Fruit fly (Drosophila melanogaster) whole organism, embryonic: ENCODE results near the gene Blos4.

Experiments
- Antp ChIP-seq: fragments of 200-800 bp; sonication (Bioruptor generic); optimal IDR thresholded peaks from 3 replicates; lab custom pipeline; 2016; ENCODE audit warnings: missing biosample characterization, missing genetic modification characterization
- CG10321 ChIP-seq: fragments of 200-800 bp; sonication (Bioruptor generic); IDR thresholded peaks from 2 replicates; pipeline ENCODE4 v1.3.6; 2022; ENCODE audit warnings: missing biosample characterization, missing genetic modification characterization
- CG11398 ChIP-seq: fragments of 200-800 bp; sonication (Bioruptor generic); optimal IDR thresholded peaks from 2 replicates; lab custom pipeline; 2016; ENCODE audit warnings: missing biosample characterization, missing genetic modification characterization
- CG12236 ChIP-seq: fragments of 200-800 bp; sonication (Bioruptor generic); optimal IDR thresholded peaks from 2 replicates; lab custom pipeline; 2016; ENCODE audit warnings: missing biosample characterization, missing genetic modification characterization
- CG14050 ChIP-seq: fragments of 200-800 bp; sonication (Bioruptor generic); IDR thresholded peaks from 3 replicates; pipeline ENCODE4 v1.3.6; 2022; ENCODE audit warnings: missing biosample characterization, missing genetic modification characterization
- CG15073 ChIP-seq: fragments of 200-800 bp; sonication (Bioruptor generic); optimal IDR thresholded peaks from 2 replicates; lab custom pipeline; 2016; ENCODE audit warnings: missing biosample characterization, missing genetic modification characterization
- CG15514 ChIP-seq: fragments of 200-800 bp; sonication (Bioruptor generic); optimal IDR thresholded peaks from 3 replicates; lab custom pipeline; 2017; ENCODE audit warnings: missing biosample characterization, missing genetic modification characterization, mild to moderate bottlenecking, moderate library complexity, missing genetic modification reagents
- CG15696 ChIP-seq: fragments of 200-800 bp; sonication (Bioruptor generic); optimal IDR thresholded peaks from 2 replicates; lab custom pipeline; 2019; ENCODE audit warnings: missing biosample characterization, mild to moderate bottlenecking, missing genetic modification characterization, moderate library complexity
- CG17328 ChIP-seq: fragments of 200-800 bp; sonication (Bioruptor generic); IDR thresholded peaks from 2 replicates; pipeline ENCODE4 v1.3.6; 2022; ENCODE audit warnings: missing biosample characterization, missing genetic modification characterization
- CG1832 ChIP-seq: fragments of 200-800 bp; sonication (Bioruptor generic); optimal IDR thresholded peaks from 2 replicates; lab custom pipeline; 2017; ENCODE audit warnings: missing biosample characterization, mild to moderate bottlenecking, missing genetic modification characterization, inconsistent platforms
- CG18476 ChIP-seq: fragments of 200-800 bp; sonication (Bioruptor generic); optimal IDR thresholded peaks from 2 replicates; lab custom pipeline; 2016; ENCODE audit warnings: missing biosample characterization, mild to moderate bottlenecking, missing genetic modification characterization
- CG2199 ChIP-seq: fragments of 200-800 bp; sonication (Bioruptor generic); IDR thresholded peaks from 3 replicates; pipeline ENCODE4 v1.3.6; 2022; ENCODE audit warnings: missing biosample characterization, missing genetic modification characterization
- CG2889 ChIP-seq: fragments of 200-800 bp; sonication (Bioruptor generic); IDR thresholded peaks from 3 replicates; pipeline ENCODE4 v1.3.6; 2022; ENCODE audit warnings: missing biosample characterization, missing genetic modification characterization
- CG30431 ChIP-seq: fragments of 200-800 bp; sonication (Bioruptor generic); optimal IDR thresholded peaks from 2 replicates; lab custom pipeline; 2017; ENCODE audit warnings: missing biosample characterization, missing genetic modification characterization
- CG6175 ChIP-seq: fragments of 200-800 bp; sonication (Bioruptor generic); IDR thresholded peaks from 3 replicates; pipeline ENCODE4 v1.3.6; 2022; ENCODE audit warnings: missing biosample characterization, missing genetic modification characterization
- CG6654 ChIP-seq: fragments of 200-800 bp; sonication (Bioruptor generic); optimal IDR thresholded peaks from 2 replicates; lab custom pipeline; 2017; ENCODE audit warnings: missing biosample characterization, mild to moderate bottlenecking, missing genetic modification characterization
- CG6689 ChIP-seq: fragments of 200-800 bp; sonication (Bioruptor generic); IDR thresholded peaks from 2 replicates; pipeline ENCODE4 v1.3.6; 2022; ENCODE audit warnings: missing biosample characterization, missing genetic modification characterization
- CG8388 ChIP-seq: fragments of 200-800 bp; sonication (Bioruptor generic); optimal IDR thresholded peaks from 2 replicates; lab custom pipeline; 2019; ENCODE audit warnings: missing biosample characterization, mild to moderate bottlenecking, missing genetic modification characterization, moderate library complexity
- CoRest ChIP-seq: fragments of 200-800 bp; sonication (Bioruptor generic); optimal IDR thresholded peaks from 3 replicates; lab custom pipeline; 2018; ENCODE audit warnings: missing biosample characterization, mild to moderate bottlenecking, missing genetic modification characterization, moderate library complexity
- Dip3 ChIP-seq: fragments of 200-800 bp; sonication (Bioruptor generic); optimal IDR thresholded peaks from 3 replicates; lab custom pipeline; 2016; ENCODE audit warnings: missing biosample characterization, missing genetic modification characterization
- E2f2 ChIP-seq: fragments of 200-800 bp; sonication (Bioruptor generic); IDR thresholded peaks from 2 replicates; pipeline ENCODE4 v1.3.6; 2022; ENCODE audit warnings: missing biosample characterization, missing genetic modification characterization
- ERR ChIP-seq: fragments of 200-800 bp; sonication (Bioruptor generic); optimal IDR thresholded peaks from 2 replicates; lab custom pipeline; 2016; ENCODE audit warnings: missing biosample characterization, missing genetic modification characterization
- Elba2 ChIP-seq: fragments of 200-800 bp; sonication (Bioruptor generic); optimal IDR thresholded peaks from 3 replicates; lab custom pipeline; 2016; ENCODE audit warnings: missing biosample characterization, missing genetic modification characterization
- Hmr ChIP-seq: fragments of 200-800 bp; sonication (Bioruptor generic); optimal IDR thresholded peaks from 3 replicates; lab custom pipeline; 2017; ENCODE audit warnings: mild to moderate bottlenecking, missing biosample characterization, missing genetic modification reagents, missing genetic modification characterization
- Hmx ChIP-seq: fragments of 200-800 bp; sonication (Bioruptor generic); optimal IDR thresholded peaks from 2 replicates; lab custom pipeline; 2016; ENCODE audit warnings: missing biosample characterization, missing genetic modification characterization
- Mad ChIP-seq: fragments of 200-800 bp; sonication (Bioruptor generic); optimal IDR thresholded peaks from 2 replicates; lab custom pipeline; 2016; ENCODE audit warnings: missing biosample characterization, missing genetic modification characterization
- Med ChIP-seq: fragments of 200-800 bp; sonication (Bioruptor generic); peaks from one replicate; lab custom pipeline; 2016; ENCODE audit warnings: missing biosample characterization, missing genetic modification characterization, mild to moderate bottlenecking, inconsistent platforms, moderate library complexity
- Meics ChIP-seq: fragments of 200-800 bp; sonication (Bioruptor generic); optimal IDR thresholded peaks from 2 replicates; lab custom pipeline; 2017; ENCODE audit warnings: missing biosample characterization, mild to moderate bottlenecking, missing genetic modification characterization
- Mes4 ChIP-seq: fragments of 200-800 bp; sonication (Bioruptor generic); optimal IDR thresholded peaks from 2 replicates; lab custom pipeline; 2016; ENCODE audit warnings: missing biosample characterization, missing genetic modification characterization
- Oli ChIP-seq: fragments of 200-800 bp; sonication (Bioruptor generic); optimal IDR thresholded peaks from 2 replicates; lab custom pipeline; 2018; ENCODE audit warnings: missing biosample characterization, mild to moderate bottlenecking, missing genetic modification characterization, moderate library complexity
- PHDP ChIP-seq: fragments of 200-800 bp; sonication (Bioruptor generic); optimal IDR thresholded peaks from 3 replicates; lab custom pipeline; 2018; ENCODE audit warnings: missing biosample characterization, mild to moderate bottlenecking, missing genetic modification characterization, moderate library complexity
- Pdp1 ChIP-seq, 2 experiments: fragments of 200-800 bp; sonication (Bioruptor generic); optimal IDR thresholded peaks; 3 replicates each; lab custom pipeline; 2016; ENCODE audit warnings: missing biosample characterization in 2 of 2, missing genetic modification characterization in 2 of 2, mild to moderate bottlenecking in 1 of 2, moderate library complexity in 1 of 2
- Sry-δ ChIP-seq: fragments of 200-800 bp; sonication (Bioruptor generic); optimal IDR thresholded peaks from 2 replicates; lab custom pipeline; 2016; ENCODE audit warnings: missing biosample characterization, missing genetic modification characterization
- Vsx1 ChIP-seq: fragments of 200-800 bp; sonication (Bioruptor generic); optimal IDR thresholded peaks from 2 replicates; lab custom pipeline; 2017; ENCODE audit warnings: missing biosample characterization, mild to moderate bottlenecking, missing genetic modification characterization, missing genetic modification reagents
- ap ChIP-seq: fragments of 200-800 bp; sonication (Bioruptor generic); IDR thresholded peaks from 2 replicates; pipeline ENCODE4 v1.3.6; 2022; ENCODE audit warnings: missing biosample characterization, missing genetic modification characterization
- bbx ChIP-seq: fragments of 200-800 bp; sonication (Bioruptor generic); IDR thresholded peaks from 2 replicates; pipeline ENCODE4 v1.3.6; 2022; ENCODE audit warnings: missing biosample characterization, missing genetic modification characterization; ENCODE audit not compliant: partially characterized antibody
- crol ChIP-seq: fragments of 200-800 bp; sonication (Bioruptor generic); IDR thresholded peaks from 2 replicates; pipeline ENCODE4 v1.3.6; 2022; ENCODE audit warnings: missing biosample characterization, missing genetic modification characterization
- dmrt99B ChIP-seq: fragments of 200-800 bp; sonication (Bioruptor generic); optimal IDR thresholded peaks from 2 replicates; lab custom pipeline; 2018; ENCODE audit warnings: missing biosample characterization, mild to moderate bottlenecking, missing genetic modification characterization, moderate library complexity
- ewg ChIP-seq: fragments of 200-800 bp; sonication (Bioruptor generic); optimal IDR thresholded peaks from 3 replicates; lab custom pipeline; 2017; ENCODE audit warnings: mild to moderate bottlenecking, missing biosample characterization, missing genetic modification reagents, missing genetic modification characterization
- eyg ChIP-seq: fragments of 200-800 bp; sonication (Bioruptor generic); optimal IDR thresholded peaks from 3 replicates; lab custom pipeline; 2016; ENCODE audit warnings: missing biosample characterization, missing genetic modification characterization
- ftz-f1 ChIP-seq: fragments of 200-800 bp; sonication (Bioruptor generic); optimal IDR thresholded peaks from 2 replicates; lab custom pipeline; 2016; ENCODE audit warnings: missing biosample characterization, missing genetic modification characterization
- fu2 ChIP-seq: fragments of 200-800 bp; sonication (Bioruptor generic); optimal IDR thresholded peaks from 2 replicates; lab custom pipeline; 2016; ENCODE audit warnings: missing biosample characterization, missing genetic modification characterization
- gcm2 ChIP-seq: fragments of 200-800 bp; sonication (Bioruptor generic); optimal IDR thresholded peaks from 2 replicates; lab custom pipeline; 2016; ENCODE audit warnings: missing biosample characterization, missing genetic modification characterization
- h ChIP-seq: fragments of >200 bp; optimal IDR thresholded peaks from 2 replicates; lab custom pipeline; 2017
- ham ChIP-seq: fragments of 200-800 bp; sonication (Bioruptor generic); IDR thresholded peaks from 2 replicates; pipeline ENCODE4 v1.3.6; 2022; ENCODE audit warnings: missing biosample characterization, missing genetic modification characterization
- jigr1 ChIP-seq: fragments of 200-800 bp; sonication (Bioruptor generic); IDR thresholded peaks from 3 replicates; pipeline ENCODE4 v1.3.6; 2022; ENCODE audit warnings: missing biosample characterization, missing genetic modification characterization
- mam ChIP-seq: fragments of 200-800 bp; sonication (Bioruptor generic); optimal IDR thresholded peaks from 3 replicates; lab custom pipeline; 2016; ENCODE audit warnings: missing biosample characterization, missing genetic modification characterization
- org-1 ChIP-seq: fragments of 200-800 bp; sonication (Bioruptor generic); optimal IDR thresholded peaks from 2 replicates; lab custom pipeline; 2017; ENCODE audit warnings: missing biosample characterization, missing genetic modification characterization
- repo ChIP-seq: fragments of 200-800 bp; sonication (Bioruptor generic); optimal IDR thresholded peaks from 2 replicates; lab custom pipeline; 2016; ENCODE audit warnings: missing biosample characterization, missing genetic modification characterization
- seq ChIP-seq: fragments of 200-800 bp; sonication (Bioruptor generic); IDR thresholded peaks from 2 replicates; pipeline ENCODE4 v1.3.6; 2022; ENCODE audit warnings: missing biosample characterization, missing genetic modification characterization
- slbo ChIP-seq: fragments of 200-800 bp; sonication (Bioruptor generic); IDR thresholded peaks from 2 replicates; pipeline ENCODE4 v1.3.6; 2022; ENCODE audit warnings: missing biosample characterization, missing genetic modification characterization
- stwl ChIP-seq: fragments of 200-800 bp; sonication (Bioruptor generic); optimal IDR thresholded peaks from 3 replicates; lab custom pipeline; 2018; ENCODE audit warnings: missing biosample characterization, mild to moderate bottlenecking, missing genetic modification characterization, moderate library complexity
- tio ChIP-seq: fragments of 200-800 bp; sonication (Bioruptor generic); optimal IDR thresholded peaks from 2 replicates; lab custom pipeline; 2017; ENCODE audit warnings: missing biosample characterization, missing genetic modification characterization, inconsistent platforms

Gene Blos4

DNA sequence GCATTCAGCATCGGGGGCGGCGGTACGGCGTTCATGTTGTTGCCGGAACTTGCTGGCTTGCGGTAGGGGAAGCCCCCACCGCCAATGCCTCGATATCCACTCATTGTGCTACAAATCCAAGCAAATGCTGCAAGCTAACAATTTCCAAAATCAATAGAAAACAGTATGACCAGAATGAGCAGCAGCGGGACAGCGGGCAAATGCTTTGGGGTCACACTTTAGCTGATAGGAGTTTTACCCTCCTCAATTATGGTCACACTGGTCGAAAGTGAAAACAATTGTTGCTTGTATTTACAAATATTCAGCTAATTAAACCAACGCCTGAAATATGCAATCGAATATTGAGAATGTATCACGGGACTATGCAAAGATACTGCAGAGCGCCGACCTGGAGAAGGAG is at the start of gene Blos4, which contains the start of gene CG6418:
Gene Blos4, plus strand, starts transcription at position 244 of the 400 bp plus-strand sequence.
Gene CG6418, minus strand, starts transcription at position 196 of the 400 bp plus-strand sequence.
- no peak for TF ChIP-seq slbo (GFP tag; lab: Robert Waterston, UW)
- no peak for TF ChIP-seq CG18476
- TF ChIP-seq Vsx1 (GFP tag; lab: Kevin White, UChicago), result peak; percentile 88
- TF ChIP-seq CG6654 (GFP tag; lab: Kevin White, UChicago), result no peak
- no peak for TF ChIP-seq tio (GFP tag; lab: Kevin White, UChicago)
- TF ChIP-seq CG1832 (GFP tag; lab: Kevin White, UChicago), result no peak
- no peak for TF ChIP-seq mam (GFP tag; lab: Kevin White, UChicago)
- no peak for TF ChIP-seq CG2889 (GFP tag; lab: Robert Waterston, UW)
- no peak for TF ChIP-seq dmrt99B (tag; lab: Kevin White, UChicago)
- TF ChIP-seq Dip3 (GFP tag; lab: Kevin White, UChicago), result no peak
- no peak for TF ChIP-seq CG14050
- no peak for TF ChIP-seq Hmx (GFP tag; lab: Kevin White, UChicago)
- no peak for TF ChIP-seq gcm2 (GFP tag; lab: Kevin White, UChicago)
- no peak for TF ChIP-seq CG30431 (GFP tag; lab: Kevin White, UChicago)
- no peak for TF ChIP-seq ham (GFP tag; lab: Robert Waterston, UW)
- TF ChIP-seq PHDP (tag; lab: Kevin White, UChicago), result no peak
- no peak for TF ChIP-seq Oli (tag; lab: Kevin White, UChicago)
- no peak for TF ChIP-seq CG10321 (GFP tag; lab: Robert Waterston, UW)
- TF ChIP-seq jigr1, result no peak
- TF ChIP-seq Mes4 (GFP tag; lab: Kevin White, UChicago), result no peak
- no peak for TF ChIP-seq CG15073 (GFP tag; lab: Kevin White, UChicago)
- no peak for TF ChIP-seq Meics (GFP tag; lab: Kevin White, UChicago)
- TF ChIP-seq CG15514 (GFP tag; lab: Kevin White, UChicago), result no peak
- peak; percentile 35; the same call in 1 of the 2 replicates for TF ChIP-seq bbx (GFP tag; lab: Robert Waterston, UW)
- TF ChIP-seq CG2199 (GFP tag; lab: Robert Waterston, UW), result no peak
- no peak for TF ChIP-seq ERR (GFP tag; lab: Kevin White, UChicago)
- no peak for TF ChIP-seq CoRest (tag; lab: Kevin White, UChicago)
- no peak for TF ChIP-seq ewg
- no peak for TF ChIP-seq Elba2 (GFP tag; lab: Kevin White, UChicago)
- TF ChIP-seq CG15696, result no peak
- TF ChIP-seq Antp (GFP tag; lab: Kevin White, UChicago), result no peak
- peak; percentile 85 for TF ChIP-seq E2f2 (GFP tag; lab: Robert Waterston, UW)
- no peak for TF ChIP-seq ap
- no peak for TF ChIP-seq repo (GFP tag; lab: Kevin White, UChicago)
- TF ChIP-seq CG6175, result no peak
- TF ChIP-seq crol (GFP tag; lab: Robert Waterston, UW), result no peak
- TF ChIP-seq stwl, result peak; percentile 96
- TF ChIP-seq org-1 (GFP tag; lab: Kevin White, UChicago), result no peak
- no peak for TF ChIP-seq Pdp1 (GFP tag; optimal IDR thresholded peaks at IDR 0.05; lab: Kevin White, UChicago)
- no peak for TF ChIP-seq eyg
- TF ChIP-seq CG17328 (GFP tag; lab: Robert Waterston, UW), result no peak
- no peak for TF ChIP-seq h
- TF ChIP-seq Sry-δ (GFP tag; lab: Kevin White, UChicago), result peak; percentile 17
- TF ChIP-seq ftz-f1 (GFP tag; lab: Kevin White, UChicago), result no peak
- TF ChIP-seq Med (GFP tag; lab: Kevin White, UChicago), result peak; percentile 67
- no peak for TF ChIP-seq CG12236 (GFP tag; lab: Kevin White, UChicago)
- TF ChIP-seq CG11398, result no peak
- TF ChIP-seq Hmr (GFP tag; lab: Kevin White, UChicago), result no peak
- no peak for TF ChIP-seq CG6689 (GFP tag; lab: Robert Waterston, UW)
- TF ChIP-seq seq, result no peak
- TF ChIP-seq CG8388 (GFP tag; lab: Kevin White, UChicago), result no peak
- TF ChIP-seq fu2, result no peak
- no peak for TF ChIP-seq Mad
